Fruit fly (Drosophila melanogaster) whole organism, prepupa: ENCODE data around the gene CG4629.
A peak's percentile ranks its signal among the peaks of the same experiment; 100 is the strongest.

Experiments used
- CG10669 ChIP-seq: fragments of 200-800 bp; sonication (Bioruptor generic); optimal IDR thresholded peaks from 3 replicates; lab custom pipeline; 2018; ENCODE audit warnings: missing biosample characterization, mild to moderate bottlenecking, missing genetic modification characterization, moderate library complexity
- CG11762 ChIP-seq: fragments of 200-800 bp; sonication (Bioruptor generic); optimal IDR thresholded peaks from 3 replicates; lab custom pipeline; 2016; ENCODE audit warnings: missing biosample characterization, missing genetic modification characterization; ENCODE audit not compliant: insufficient read depth
- CG11902 ChIP-seq: fragments of 200-800 bp; sonication (Bioruptor generic); optimal IDR thresholded peaks from 3 replicates; lab custom pipeline; 2016; ENCODE audit warnings: missing biosample characterization, missing genetic modification characterization
- CG15336 ChIP-seq: fragments of 200-800 bp; sonication (Bioruptor generic); IDR thresholded peaks from 2 replicates; pipeline ENCODE4 v1.3.6; 2022; ENCODE audit warnings: missing biosample characterization, missing genetic modification characterization
- CG1621 ChIP-seq: fragments of 200-800 bp; sonication (Bioruptor generic); optimal IDR thresholded peaks from 3 replicates; lab custom pipeline; 2018; ENCODE audit warnings: missing biosample characterization, mild to moderate bottlenecking, missing genetic modification characterization
- CG16779 ChIP-seq: fragments of 200-800 bp; sonication (Bioruptor generic); optimal IDR thresholded peaks from 3 replicates; lab custom pipeline; 2017; ENCODE audit warnings: missing biosample characterization, mild to moderate bottlenecking, missing genetic modification characterization
- CG3032 ChIP-seq: fragments of 200-800 bp; optimal IDR thresholded peaks from 2 replicates; lab custom pipeline; 2019; ENCODE audit warnings: missing biosample characterization, mild to moderate bottlenecking, missing genetic modification characterization, moderate library complexity
- CG31627 ChIP-seq: fragments of 200-800 bp; sonication (Bioruptor generic); optimal IDR thresholded peaks from 3 replicates; lab custom pipeline; 2016; ENCODE audit warnings: missing biosample characterization, missing genetic modification characterization
- CG32006 ChIP-seq: fragments of 200-800 bp; sonication (Bioruptor generic); optimal IDR thresholded peaks from 3 replicates; lab custom pipeline; 2017; ENCODE audit warnings: missing biosample characterization, mild to moderate bottlenecking, missing genetic modification characterization
- CG3919 ChIP-seq: fragments of 200-800 bp; sonication (Bioruptor generic); optimal IDR thresholded peaks from 3 replicates; lab custom pipeline; 2016; ENCODE audit warnings: missing biosample characterization, missing genetic modification characterization
- CG6163 ChIP-seq: fragments of 200-800 bp; sonication (Bioruptor generic); IDR thresholded peaks from 3 replicates; pipeline ENCODE4 v1.3.6; 2022; ENCODE audit warnings: missing biosample characterization, missing genetic modification characterization
- CG6276 ChIP-seq: fragments of 200-800 bp; sonication (Bioruptor generic); optimal IDR thresholded peaks from 2 replicates; lab custom pipeline; 2017; ENCODE audit warnings: missing biosample characterization, mild to moderate bottlenecking, missing genetic modification characterization
- CG6792 ChIP-seq: fragments of 200-800 bp; sonication (Bioruptor generic); optimal IDR thresholded peaks from 3 replicates; lab custom pipeline; 2016; ENCODE audit warnings: missing biosample characterization, missing genetic modification characterization
- CG6854 ChIP-seq: fragments of 200-800 bp; sonication (Bioruptor generic); optimal IDR thresholded peaks from 2 replicates; lab custom pipeline; 2017; ENCODE audit warnings: missing biosample characterization, mild to moderate bottlenecking, missing genetic modification characterization
- CG7368 ChIP-seq: fragments of 200-800 bp; sonication (Bioruptor generic); optimal IDR thresholded peaks from 3 replicates; lab custom pipeline; 2016; ENCODE audit warnings: missing biosample characterization, missing genetic modification characterization
- CG8119 ChIP-seq: fragments of 200-800 bp; sonication (Bioruptor generic); IDR thresholded peaks from 3 replicates; pipeline ENCODE4 v1.3.6; 2022; ENCODE audit warnings: missing biosample characterization, missing genetic modification characterization
- CG8319 ChIP-seq: fragments of 200-800 bp; sonication (Bioruptor generic); optimal IDR thresholded peaks from 3 replicates; lab custom pipeline; 2016; ENCODE audit warnings: missing biosample characterization, missing genetic modification characterization
- CG8632 ChIP-seq: fragments of 200-800 bp; sonication (Bioruptor generic); optimal IDR thresholded peaks from 3 replicates; lab custom pipeline; 2016; ENCODE audit warnings: missing biosample characterization, missing genetic modification characterization
- Eip93F ChIP-seq: fragments of 200-800 bp; sonication (Bioruptor generic); optimal IDR thresholded peaks from 2 replicates; lab custom pipeline; 2016; ENCODE audit warnings: missing biosample characterization, mild to moderate bottlenecking, missing genetic modification characterization
- Ets21C ChIP-seq: fragments of 200-800 bp; sonication (Bioruptor generic); optimal IDR thresholded peaks from 3 replicates; lab custom pipeline; 2016; ENCODE audit warnings: missing biosample characterization, missing genetic modification characterization
- Gug ChIP-seq: fragments of 200-800 bp; sonication (Bioruptor generic); IDR thresholded peaks from 2 replicates; pipeline ENCODE4 v1.3.6; 2022; ENCODE audit warnings: missing biosample characterization, missing genetic modification characterization
- Hr39 ChIP-seq: fragments of 200-800 bp; sonication (Bioruptor generic); optimal IDR thresholded peaks from 2 replicates; lab custom pipeline; 2016; ENCODE audit warnings: missing biosample characterization, missing genetic modification characterization
- Lpt ChIP-seq: fragments of 200-800 bp; sonication (Bioruptor generic); optimal IDR thresholded peaks from 3 replicates; lab custom pipeline; 2016; ENCODE audit warnings: missing biosample characterization, missing genetic modification characterization
- Met ChIP-seq: fragments of 200-800 bp; sonication (Bioruptor generic); optimal IDR thresholded peaks from 3 replicates; lab custom pipeline; 2016; ENCODE audit warnings: missing biosample characterization, missing genetic modification characterization
- OdsH ChIP-seq: fragments of 200-800 bp; sonication (Bioruptor generic); optimal IDR thresholded peaks from 3 replicates; lab custom pipeline; 2016; ENCODE audit warnings: missing biosample characterization, missing genetic modification characterization
- Sox102F ChIP-seq: fragments of 200-800 bp; sonication (Bioruptor generic); optimal IDR thresholded peaks from 2 replicates; lab custom pipeline; 2016; ENCODE audit warnings: missing biosample characterization, mild to moderate bottlenecking, missing genetic modification characterization
- Sox14 ChIP-seq: fragments of 200-800 bp; sonication (Bioruptor generic); optimal IDR thresholded peaks from 3 replicates; lab custom pipeline; 2016; ENCODE audit warnings: missing biosample characterization, missing genetic modification characterization
- Sox15 ChIP-seq: fragments of 200-800 bp; sonication (Bioruptor generic); optimal IDR thresholded peaks from 3 replicates; lab custom pipeline; 2016; ENCODE audit warnings: missing biosample characterization, missing genetic modification characterization
- achi ChIP-seq: fragments of 200-800 bp; sonication (Bioruptor generic); optimal IDR thresholded peaks from 3 replicates; lab custom pipeline; 2016; ENCODE audit warnings: missing biosample characterization, missing genetic modification characterization
- acj6 ChIP-seq: fragments of 200-800 bp; sonication (Bioruptor generic); optimal IDR thresholded peaks from 3 replicates; lab custom pipeline; 2016; ENCODE audit warnings: missing biosample characterization, missing genetic modification characterization
- cyc ChIP-seq: fragments of 200-800 bp; sonication (Bioruptor generic); optimal IDR thresholded peaks from 3 replicates; lab custom pipeline; 2016; ENCODE audit warnings: missing biosample characterization, missing genetic modification characterization
- dac ChIP-seq: fragments of 200-800 bp; sonication (Bioruptor generic); optimal IDR thresholded peaks from 2 replicates; lab custom pipeline; 2017; ENCODE audit warnings: missing biosample characterization, mild to moderate bottlenecking, missing genetic modification characterization
- dsx ChIP-seq: fragments of 200-800 bp; optimal IDR thresholded peaks from 3 replicates; lab custom pipeline; 2019; ENCODE audit warnings: missing biosample characterization, mild to moderate bottlenecking, missing genetic modification characterization, moderate library complexity; ENCODE audit not compliant: poor library complexity, severe bottlenecking
- eg ChIP-seq: fragments of 200-800 bp; sonication (Bioruptor generic); IDR thresholded peaks from 3 replicates; pipeline ENCODE4 v1.3.6; 2022; ENCODE audit warnings: missing biosample characterization, missing genetic modification characterization
- esn ChIP-seq: fragments of 200-800 bp; sonication (Bioruptor generic); optimal IDR thresholded peaks from 2 replicates; lab custom pipeline; 2016; ENCODE audit warnings: missing biosample characterization, mild to moderate bottlenecking, missing genetic modification characterization, moderate library complexity
- fd59A ChIP-seq: fragments of 200-800 bp; sonication (Bioruptor generic); optimal IDR thresholded peaks from 2 replicates; lab custom pipeline; 2017; ENCODE audit warnings: missing biosample characterization, mild to moderate bottlenecking, missing genetic modification characterization, missing genetic modification reagents
- fd85E ChIP-seq: fragments of 200-800 bp; sonication (Bioruptor generic); optimal IDR thresholded peaks from 3 replicates; lab custom pipeline; 2016; ENCODE audit warnings: missing biosample characterization, missing genetic modification characterization
- fkh ChIP-seq: fragments of 200-800 bp; sonication (Bioruptor generic); optimal IDR thresholded peaks from 3 replicates; lab custom pipeline; 2017; ENCODE audit warnings: missing biosample characterization, mild to moderate bottlenecking, missing genetic modification characterization, moderate library complexity
- lz ChIP-seq: fragments of 200-800 bp; sonication (Bioruptor generic); optimal IDR thresholded peaks from 3 replicates; lab custom pipeline; 2016; ENCODE audit warnings: missing biosample characterization, missing genetic modification characterization
- net ChIP-seq: fragments of 200-800 bp; sonication (Bioruptor generic); optimal IDR thresholded peaks from 3 replicates; lab custom pipeline; 2016; ENCODE audit warnings: missing biosample characterization, missing genetic modification characterization
- salr ChIP-seq, 2 experiments: fragments of 200-800 bp; sonication (Bioruptor generic); optimal IDR thresholded peaks; 3 replicates each; lab custom pipeline; 2016 to 2018; ENCODE audit warnings: missing biosample characterization in 2 of 2, missing genetic modification characterization in 2 of 2, mild to moderate bottlenecking in 1 of 2
- spab ChIP-seq: fragments of 200-800 bp; sonication (Bioruptor generic); optimal IDR thresholded peaks from 2 replicates; lab custom pipeline; 2017; ENCODE audit warnings: missing biosample characterization, mild to moderate bottlenecking, missing genetic modification characterization, missing genetic modification reagents
- ss ChIP-seq, 2 experiments: fragments of 200-800 bp; sonication (Bioruptor generic); optimal IDR thresholded peaks; 2 replicates in 1 of 2; 3 replicates in 1 of 2; lab custom pipeline; 2017 to 2018; ENCODE audit warnings: mild to moderate bottlenecking in 2 of 2, missing biosample characterization in 2 of 2, missing genetic modification characterization in 2 of 2, moderate library complexity in 1 of 2
- svp ChIP-seq: fragments of 200-800 bp; sonication (Bioruptor generic); peaks from one replicate; lab custom pipeline; 2016; ENCODE audit warnings: missing biosample characterization, missing genetic modification characterization
- topi ChIP-seq: fragments of 200-800 bp; sonication (Bioruptor generic); optimal IDR thresholded peaks from 3 replicates; lab custom pipeline; 2016; ENCODE audit warnings: missing biosample characterization, missing genetic modification characterization
- vri ChIP-seq: fragments of 200-800 bp; sonication (Bioruptor generic); optimal IDR thresholded peaks from 3 replicates; lab custom pipeline; 2016; ENCODE audit warnings: missing biosample characterization, mild to moderate bottlenecking, missing genetic modification characterization

Gene CG4629

dm6 chr2L:1077469-1077993, 24.8 kb downstream of the CG4629 start, which contains the start of the genes S and ast (continued):
- TF ChIP-seq CG10669 (GFP tag; lab: Kevin White, UChicago) (no peak), esn (GFP tag; lab: Kevin White, UChicago) (peak; percentile 36), Eip93F (no peak), dac (no peak), spab (GFP tag; lab: Kevin White, UChicago) (no peak), Sox15 (no peak), Sox14 (GFP tag; lab: Kevin White, UChicago) (peak; percentile 13), CG6276 (GFP tag; lab: Kevin White, UChicago) (no peak), eg (GFP tag; lab: Robert Waterston, UW) (no peak), Sox102F (GFP tag; lab: Kevin White, UChicago) (no peak), CG11902 (GFP tag; lab: Kevin White, UChicago) (no peak)

dm6 chr2L:1077053-1077452, 25.3 kb downstream of the CG4629 start:
- no peak for TF ChIP-seq CG11762 (GFP tag; lab: Kevin White, UChicago)
- TF ChIP-seq eg (GFP tag; lab: Robert Waterston, UW) = no peak
- TF ChIP-seq svp = peak; percentile 59
- TF ChIP-seq CG6163 (GFP tag; lab: Robert Waterston, UW) = peak; percentile 53; the same call in 1 of the 3 replicates
- TF ChIP-seq Sox14 (GFP tag; lab: Kevin White, UChicago) = peak; percentile 38
- peak; percentile 93 for TF ChIP-seq fkh (GFP tag; lab: Kevin White, UChicago)

- peak; percentile 64 for TF ChIP-seq achi (GFP tag; lab: Kevin White, UChicago)
- TF ChIP-seq OdsH = no peak
- no peak for TF ChIP-seq CG6854 (GFP tag; lab: Kevin White, UChicago)
- TF ChIP-seq CG8632 = no peak
- TF ChIP-seq ss (GFP tag; optimal IDR thresholded peaks at IDR 0.05; lab: Kevin White, UChicago) = no peak
- peak; percentile 81 for TF ChIP-seq Hr39 (GFP tag; lab: Kevin White, UChicago)
- peak; percentile 17 for TF ChIP-seq fd59A
- TF ChIP-seq Gug = peak; percentile 85
- peak; percentile 61 for TF ChIP-seq net (GFP tag; lab: Kevin White, UChicago)
- peak; percentile 41 for TF ChIP-seq CG7368 (GFP tag; lab: Kevin White, UChicago)
- no peak for TF ChIP-seq fd85E (GFP tag; lab: Kevin White, UChicago)
- TF ChIP-seq CG8119 = peak; percentile 88
- no peak for TF ChIP-seq Met (GFP tag; lab: Kevin White, UChicago)
- no peak for TF ChIP-seq dsx (GFP tag; lab: Kevin White, UChicago)
- TF ChIP-seq topi = peak; percentile 58
- peak; percentile 68 for TF ChIP-seq acj6 (GFP tag; lab: Kevin White, UChicago)
- peak; percentile 24 for TF ChIP-seq CG16779 (tag; lab: Kevin White, UChicago)
- TF ChIP-seq CG6792 (GFP tag; lab: Kevin White, UChicago) = peak; percentile 55
- TF ChIP-seq salr (GFP tag; optimal IDR thresholded peaks at IDR 0.05; lab: Kevin White, UChicago) = no peak
- peak; percentile 89 for TF ChIP-seq CG32006 (GFP tag; lab: Kevin White, UChicago)
- TF ChIP-seq eg (GFP tag; lab: Robert Waterston, UW) = peak; percentile 92
- TF ChIP-seq CG11762 (GFP tag; lab: Kevin White, UChicago) = peak; percentile 43
- TF ChIP-seq lz (GFP tag; lab: Kevin White, UChicago) = peak; percentile 64
- TF ChIP-seq CG1621 (tag; lab: Kevin White, UChicago) = peak; percentile 39
- TF ChIP-seq svp = peak; percentile 75
- TF ChIP-seq Sox15 = peak; percentile 25
- no peak for TF ChIP-seq Ets21C (GFP tag; lab: Kevin White, UChicago)
- TF ChIP-seq CG15336 (GFP tag; lab: Robert Waterston, UW) = peak; percentile 92
- no peak for TF ChIP-seq Eip93F
- TF ChIP-seq CG6163 (GFP tag; lab: Robert Waterston, UW) = peak; percentile 90
- TF ChIP-seq Sox14 (GFP tag; lab: Kevin White, UChicago) = peak; percentile 82
- peak; percentile 77 for TF ChIP-seq CG31627 (GFP tag; lab: Kevin White, UChicago)
- TF ChIP-seq vri (GFP tag; lab: Kevin White, UChicago) = peak; percentile 38
- peak; percentile 18 for TF ChIP-seq CG11902 (GFP tag; lab: Kevin White, UChicago)
- TF ChIP-seq CG3032 (tag; lab: Kevin White, UChicago) = peak; percentile 37
- TF ChIP-seq cyc = peak; percentile 70
- peak; percentile 71 for TF ChIP-seq Lpt (GFP tag; lab: Kevin White, UChicago)
- peak; percentile 34 for TF ChIP-seq CG8319
- TF ChIP-seq CG6276 (GFP tag; lab: Kevin White, UChicago) = peak; percentile 75
- peak; percentile 67 for TF ChIP-seq CG3919 (GFP tag; lab: Kevin White, UChicago)
Measured at dm6 chr2L:1075753-1076152, 26.6 kb downstream of the CG4629 start.
